Worm (Caenorhabditis elegans): ENCODE data around the gene nspd-5.

DNA sequence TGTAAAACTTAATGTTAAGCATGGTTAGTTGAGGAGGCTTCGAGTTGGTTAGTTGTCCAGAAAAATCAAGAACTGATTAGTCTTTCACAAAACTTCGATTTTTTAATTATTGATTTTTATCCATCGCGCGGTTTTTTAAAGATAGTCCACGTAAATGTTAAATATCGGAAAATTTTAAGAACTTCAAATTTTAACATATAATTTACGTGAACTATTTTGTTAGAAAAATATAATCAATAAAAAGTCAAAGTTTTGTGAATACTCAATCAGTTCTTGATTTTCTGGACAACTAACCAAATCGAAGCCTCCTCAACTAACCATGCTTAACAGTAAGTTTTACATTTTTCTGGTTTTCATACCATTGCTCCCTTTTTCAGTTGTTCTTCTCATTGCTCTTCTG, 25.4 kb downstream of the nspd-5 start, which contains the start of the genes C33F10.11 and C33F10.1:
- TF ChIP-seq T22C8.4 (GFP tag; IDR thresholded peaks at IDR 0.05) (no peak), ztf-29 (GFP tag; IDR thresholded peaks at IDR 0.05) (no peak), flt-1 (GFP tag; IDR thresholded peaks at IDR 0.05) (no peak), tab-1 (GFP tag; IDR thresholded peaks at IDR 0.05) (no peak), med-1 (GFP tag; optimal IDR thresholded peaks at IDR 0.05; ENCODE audit: insufficient read depth) (no peak), klf-2 (GFP tag; conservative IDR thresholded peaks at IDR 0.05) (no peak), ztf-23 (GFP tag; IDR thresholded peaks at IDR 0.05) (no peak), ref-1 (GFP tag; conservative IDR thresholded peaks at IDR 0.05) (no peak), cog-1 (tag; optimal IDR thresholded peaks at IDR 0.05) (no peak)

Measured in whole organism, midembryonic.